Fruit fly (Drosophila melanogaster): Measurements from ENCODE around the gene CG31288.

DNA sequence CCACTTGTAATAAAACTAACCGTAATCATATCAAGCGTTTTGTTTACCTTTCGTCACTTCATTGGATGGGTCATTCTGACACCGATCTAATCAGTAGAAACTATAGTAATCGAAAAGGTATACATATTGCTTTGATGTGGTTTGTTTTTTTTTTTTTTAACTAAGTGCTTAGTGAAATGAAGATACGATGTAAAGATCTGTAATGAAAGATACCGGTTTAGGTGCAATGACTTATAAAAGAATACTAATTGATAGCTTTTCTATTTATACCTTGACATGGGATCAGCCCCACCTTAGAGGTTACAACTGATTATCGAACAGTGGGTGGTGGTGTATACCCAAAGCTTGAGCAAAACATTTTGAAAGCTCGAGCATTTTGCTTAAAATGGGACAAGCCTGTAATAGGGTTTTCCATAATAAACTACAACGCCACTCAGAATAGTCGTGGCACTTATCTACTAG, 16.1 kb downstream of the CG31288 start, which contains the start of gene CG31300:
- no peak for TF ChIP-seq cnc (optimal IDR thresholded peaks at IDR 0.05)
- no peak for TF ChIP-seq CG7045 (GFP tag; optimal IDR thresholded peaks at IDR 0.05)
- peak; percentile 3 for TF ChIP-seq CG12768 (GFP tag; optimal IDR thresholded peaks at IDR 0.05)
- no peak for TF ChIP-seq tj (GFP tag; optimal IDR thresholded peaks at IDR 0.05)
- no peak for TF ChIP-seq pad (GFP tag; optimal IDR thresholded peaks at IDR 0.05)
- peak; percentile 14 for TF ChIP-seq CG7101 (tag; optimal IDR thresholded peaks at IDR 0.05)
- peak; percentile 33 for TF ChIP-seq CG14711 (tag; optimal IDR thresholded peaks at IDR 0.05)
- no peak for TF ChIP-seq Crg-1 (GFP tag; optimal IDR thresholded peaks at IDR 0.05)
- no peak for TF ChIP-seq Clk (GFP tag; optimal IDR thresholded peaks at IDR 0.05)
